In the genomic region with DNA sequence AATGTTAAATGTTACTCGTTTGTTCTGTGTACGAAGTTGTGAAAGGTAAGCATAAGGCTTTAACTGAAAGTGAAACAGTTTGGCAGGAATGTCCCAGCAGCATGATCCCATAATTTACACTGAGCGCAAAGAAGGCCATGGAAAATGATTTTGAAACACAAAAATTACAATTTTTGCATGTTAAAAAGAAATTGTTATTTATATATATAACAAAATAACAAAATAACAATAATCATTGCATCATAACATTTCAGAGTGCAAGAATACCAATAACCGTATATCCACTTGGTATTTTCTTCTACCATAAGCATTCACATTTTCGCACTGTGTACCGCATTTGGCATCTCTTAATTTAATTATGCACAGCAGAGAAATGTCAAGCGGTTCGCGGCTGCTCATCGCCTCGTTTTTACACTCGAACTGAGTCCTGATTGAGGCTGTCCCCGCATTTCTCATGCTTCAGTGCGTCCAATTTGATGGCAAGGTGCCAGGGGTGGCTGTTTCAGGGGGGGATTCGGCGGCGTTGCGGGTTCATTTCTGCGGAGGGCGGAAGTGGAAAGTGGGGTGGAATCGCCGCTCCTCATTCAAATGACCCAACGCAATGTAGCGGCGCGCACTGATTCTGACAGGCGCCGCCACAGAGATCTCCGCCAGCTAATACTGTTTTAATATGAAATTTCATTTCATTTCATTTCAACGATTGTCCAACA, we compare ENCODE assay signal across 1 fruit fly cellular context.
TF ChIP-seq lines count a peak whose summit lies in the region.

A gene (minus strand): TSS at position 51 of the 710 bp plus-strand sequence.

TF ChIP-seq in whole organism, embryonic, 481 proteins besides CTCF, POLR2A, EP300 and RAD21 (continued from another document):
- no peak for TF ChIP-seq Camta (GFP tag; optimal IDR thresholded peaks at IDR 0.05; lab: Kevin White, UChicago)
- no peak for TF ChIP-seq vvl (GFP tag; IDR thresholded peaks at IDR 0.05; lab: Robert Waterston, UW)
- no peak for TF ChIP-seq CG18764 (GFP tag; optimal IDR thresholded peaks at IDR 0.05; lab: Kevin White, UChicago)
- no peak for TF ChIP-seq Ada2b (GFP tag; IDR thresholded peaks at IDR 0.05; lab: Robert Waterston, UW)
- no peak for TF ChIP-seq CG13287 (GFP tag; IDR thresholded peaks at IDR 0.05; lab: Robert Waterston, UW; ENCODE audit: partially characterized antibody)
- no peak for TF ChIP-seq CG9609 (GFP tag; optimal IDR thresholded peaks at IDR 0.05; lab: Kevin White, UChicago)
- no peak for TF ChIP-seq CG3995 (GFP tag; optimal IDR thresholded peaks at IDR 0.05; lab: Kevin White, UChicago)
- TF ChIP-seq cato (GFP tag; optimal IDR thresholded peaks at IDR 0.05; lab: Kevin White, UChicago; ENCODE audit: borderline replicate concordance) = no peak
- TF ChIP-seq bsh (GFP tag; optimal IDR thresholded peaks at IDR 0.05; lab: Kevin White, UChicago) = peak in 1 of 2 experiments; percentile 22
- peak; percentile 29 for TF ChIP-seq phol (tag; optimal IDR thresholded peaks at IDR 0.05; lab: Kevin White, UChicago)
- no peak for TF ChIP-seq h (optimal IDR thresholded peaks at IDR 0.05; lab: Kevin White, UChicago)
- no peak for TF ChIP-seq CG11456 (GFP tag; IDR thresholded peaks at IDR 0.05; lab: Robert Waterston, UW)
- TF ChIP-seq pros (GFP tag; optimal IDR thresholded peaks at IDR 0.05; lab: Kevin White, UChicago) = peak; percentile 66
- no peak for TF ChIP-seq CG32772 (GFP tag; IDR thresholded peaks at IDR 0.05; lab: Robert Waterston, UW)
- no peak for TF ChIP-seq CG16779 (GFP tag; IDR thresholded peaks at IDR 0.05; lab: Robert Waterston, UW)
- TF ChIP-seq CG18476 (GFP tag; optimal IDR thresholded peaks at IDR 0.05; lab: Kevin White, UChicago) = no peak
- TF ChIP-seq prd (optimal IDR thresholded peaks at IDR 0.05; lab: Kevin White, UChicago) = no peak
- TF ChIP-seq prd (GFP tag; IDR thresholded peaks at IDR 0.05; lab: Robert Waterston, UW) = peak; percentile 25; the same call in 1 of the 3 replicates
- TF ChIP-seq zfh1 (GFP tag; IDR thresholded peaks at IDR 0.05; lab: Robert Waterston, UW) = no peak
- TF ChIP-seq H15 (GFP tag; IDR thresholded peaks at IDR 0.05; lab: Robert Waterston, UW) = no peak
- TF ChIP-seq CG31224 (GFP tag; IDR thresholded peaks at IDR 0.05; lab: Robert Waterston, UW) = no peak
- no peak for TF ChIP-seq Fer2 (tag; optimal IDR thresholded peaks at IDR 0.05; lab: Kevin White, UChicago)
- TF ChIP-seq CG2202 (tag; optimal IDR thresholded peaks at IDR 0.05; lab: Kevin White, UChicago) = no peak
- no peak for TF ChIP-seq sisA (GFP tag; IDR thresholded peaks at IDR 0.05; lab: Robert Waterston, UW)
- no peak for TF ChIP-seq CG14441 (GFP tag; IDR thresholded peaks at IDR 0.05; lab: Robert Waterston, UW)
- TF ChIP-seq Dfd (GFP tag; optimal IDR thresholded peaks at IDR 0.05; lab: Kevin White, UChicago) = no peak
- TF ChIP-seq CG8478 (optimal IDR thresholded peaks at IDR 0.05; lab: Kevin White, UChicago) = no peak
- TF ChIP-seq Blimp-1 (GFP tag; optimal IDR thresholded peaks at IDR 0.05; lab: Kevin White, UChicago) = peak; percentile 17
- TF ChIP-seq Vsx1 (GFP tag; optimal IDR thresholded peaks at IDR 0.05; lab: Kevin White, UChicago) = no peak
- TF ChIP-seq BEAF-32 (GFP tag; optimal IDR thresholded peaks at IDR 0.05; lab: Kevin White, UChicago) = no peak
- no peak for TF ChIP-seq CG7357 (GFP tag; IDR thresholded peaks at IDR 0.05; lab: Robert Waterston, UW)
- no peak for TF ChIP-seq CG15269 (tag; optimal IDR thresholded peaks at IDR 0.05; lab: Kevin White, UChicago)
- TF ChIP-seq CG3281 (GFP tag; optimal IDR thresholded peaks at IDR 0.05; lab: Kevin White, UChicago) = no peak
- no peak for TF ChIP-seq Adf1 (GFP tag; IDR thresholded peaks at IDR 0.05; lab: Robert Waterston, UW)
- peak; percentile 68 for TF ChIP-seq sens (GFP tag; lab: Kevin White, UChicago)
- TF ChIP-seq ham (GFP tag; IDR thresholded peaks at IDR 0.05; lab: Robert Waterston, UW) = no peak
- no peak for TF ChIP-seq Dek (tag; optimal IDR thresholded peaks at IDR 0.05; lab: Kevin White, UChicago)
- TF ChIP-seq CG14710 (tag; optimal IDR thresholded peaks at IDR 0.05; lab: Kevin White, UChicago) = peak; percentile 12
- TF ChIP-seq fd96Cb (tag; optimal IDR thresholded peaks at IDR 0.05; lab: Kevin White, UChicago) = peak; percentile 10
- no peak for TF ChIP-seq gcm2 (GFP tag; optimal IDR thresholded peaks at IDR 0.05; lab: Kevin White, UChicago)
- peak; percentile 20 for TF ChIP-seq CG2712 (tag; optimal IDR thresholded peaks at IDR 0.05; lab: Kevin White, UChicago)
- no peak for TF ChIP-seq Awh (GFP tag; IDR thresholded peaks at IDR 0.05; lab: Robert Waterston, UW)
- peak; percentile 34 for TF ChIP-seq dmrt11E (tag; optimal IDR thresholded peaks at IDR 0.05; lab: Kevin White, UChicago)
- no peak for TF ChIP-seq Myb (GFP tag; optimal IDR thresholded peaks at IDR 0.05; lab: Kevin White, UChicago)
- no peak for TF ChIP-seq pfk (GFP tag; optimal IDR thresholded peaks at IDR 0.05; lab: Kevin White, UChicago)
- TF ChIP-seq gem (tag; optimal IDR thresholded peaks at IDR 0.05; lab: Kevin White, UChicago) = peak; percentile 34
- TF ChIP-seq chm (GFP tag; IDR thresholded peaks at IDR 0.05; lab: Robert Waterston, UW) = no peak
- TF ChIP-seq CG4820 (GFP tag; optimal IDR thresholded peaks at IDR 0.05; lab: Kevin White, UChicago) = no peak
- TF ChIP-seq chinmo (GFP tag; IDR thresholded peaks at IDR 0.05; lab: Robert Waterston, UW; ENCODE audit: partially characterized antibody) = no peak
- TF ChIP-seq CG16863 (GFP tag; optimal IDR thresholded peaks at IDR 0.05; lab: Kevin White, UChicago) = no peak
- peak; percentile 72 for TF ChIP-seq crol (GFP tag; IDR thresholded peaks at IDR 0.05; lab: Robert Waterston, UW)
- TF ChIP-seq gsb-n (tag; optimal IDR thresholded peaks at IDR 0.05; lab: Kevin White, UChicago) = peak; percentile 57
- TF ChIP-seq D19A (tag; optimal IDR thresholded peaks at IDR 0.05; lab: Kevin White, UChicago) = peak; percentile 7
- no peak for TF ChIP-seq Hsf (GFP tag; optimal IDR thresholded peaks at IDR 0.05; lab: Kevin White, UChicago)
- no peak for TF ChIP-seq CG8281 (tag; optimal IDR thresholded peaks at IDR 0.05; lab: Kevin White, UChicago)
- TF ChIP-seq CG1832 (GFP tag; optimal IDR thresholded peaks at IDR 0.05; lab: Kevin White, UChicago) = no peak
- TF ChIP-seq CG17328 (GFP tag; IDR thresholded peaks at IDR 0.05; lab: Robert Waterston, UW) = no peak
- TF ChIP-seq CG4707 (GFP tag; optimal IDR thresholded peaks at IDR 0.05; lab: Kevin White, UChicago) = no peak
- TF ChIP-seq CG10274 (GFP tag; optimal IDR thresholded peaks at IDR 0.05; lab: Kevin White, UChicago) = no peak
- no peak for TF ChIP-seq CG1233 (GFP tag; optimal IDR thresholded peaks at IDR 0.05; lab: Kevin White, UChicago)
- TF ChIP-seq CG17359 (tag; optimal IDR thresholded peaks at IDR 0.05; lab: Kevin White, UChicago) = no peak
- TF ChIP-seq pb (GFP tag; optimal IDR thresholded peaks at IDR 0.05; lab: Kevin White, UChicago) = no peak
- no peak for TF ChIP-seq fd64A (GFP tag; optimal IDR thresholded peaks at IDR 0.05; lab: Kevin White, UChicago)
- no peak for TF ChIP-seq CG43689 (GFP tag; IDR thresholded peaks at IDR 0.05; lab: Robert Waterston, UW)
